Fruit fly (Drosophila melanogaster): ENCODE results near the gene Prosalpha4.

The Prosalpha4 gene

dm6 chrX:16285186-16285585 is 9.1 kb downstream of the Prosalpha4 start (continued):
- peak; percentile 6 for TF ChIP-seq CG12659 (GFP tag; optimal IDR thresholded peaks at IDR 0.05)
- peak; percentile 40 for TF ChIP-seq Hmr (GFP tag; optimal IDR thresholded peaks at IDR 0.05)
- TF ChIP-seq CG17328 (GFP tag; IDR thresholded peaks at IDR 0.05) = 0 out of 2 replicates have a peak, but pooled peaks have one; percentile 15
- TF ChIP-seq Usf (GFP tag; optimal IDR thresholded peaks at IDR 0.05) = no peak
- peak; percentile 12 for TF ChIP-seq CG18599 (GFP tag; optimal IDR thresholded peaks at IDR 0.05)
- no peak for TF ChIP-seq CG8765 (GFP tag; IDR thresholded peaks at IDR 0.05)
- TF ChIP-seq CG12104 (GFP tag; optimal IDR thresholded peaks at IDR 0.05) = peak; percentile 6
- TF ChIP-seq CG2712 (tag; optimal IDR thresholded peaks at IDR 0.05) = peak; percentile 50
- peak; percentile 13 for TF ChIP-seq Ssrp (tag; optimal IDR thresholded peaks at IDR 0.05)
- TF ChIP-seq NK7.1 (GFP tag; optimal IDR thresholded peaks at IDR 0.05) = no peak
- TF ChIP-seq lbe (GFP tag; optimal IDR thresholded peaks at IDR 0.05) = no peak
- 0 out of 2 replicates have a peak, but pooled peaks have one; percentile 21 for TF ChIP-seq Ada2b (GFP tag; IDR thresholded peaks at IDR 0.05)
- peak; percentile 55 for TF ChIP-seq slbo (GFP tag; IDR thresholded peaks at IDR 0.05)
- peak; percentile 34 for TF ChIP-seq CG7556 (GFP tag; optimal IDR thresholded peaks at IDR 0.05)
- 0 out of 3 replicates have a peak, but pooled peaks have one; percentile 15 for TF ChIP-seq B-H1 (GFP tag; IDR thresholded peaks at IDR 0.05)
- TF ChIP-seq Dp (GFP tag; optimal IDR thresholded peaks at IDR 0.05) = no peak
- peak; percentile 42 for TF ChIP-seq CG12391 (tag; optimal IDR thresholded peaks at IDR 0.05)
- peak; percentile 21 for TF ChIP-seq CG10979 (tag; optimal IDR thresholded peaks at IDR 0.05)
- TF ChIP-seq CG31441 (GFP tag; IDR thresholded peaks at IDR 0.05) = peak; percentile 41
- TF ChIP-seq CG17829 (tag; optimal IDR thresholded peaks at IDR 0.05) = peak; percentile 14
- no peak for TF ChIP-seq bowl (GFP tag; IDR thresholded peaks at IDR 0.05)
- TF ChIP-seq CG33213 (GFP tag; optimal IDR thresholded peaks at IDR 0.05) = no peak
- TF ChIP-seq hkb (optimal IDR thresholded peaks at IDR 0.05) = no peak
- TF ChIP-seq hkb (GFP tag; IDR thresholded peaks at IDR 0.05) = 0 out of 2 replicates have a peak, but pooled peaks have one; percentile 28
- TF ChIP-seq CG11504 (tag; optimal IDR thresholded peaks at IDR 0.05) = peak; percentile 51
- TF ChIP-seq CG17385 (GFP tag; optimal IDR thresholded peaks at IDR 0.05) = peak; percentile 29
- TF ChIP-seq Mes4 (GFP tag; optimal IDR thresholded peaks at IDR 0.05) = no peak
- no peak for TF ChIP-seq MBD-R2 (GFP tag; IDR thresholded peaks at IDR 0.05)
- TF ChIP-seq lmd (GFP tag; IDR thresholded peaks at IDR 0.05) = peak; percentile 14; the same call in 1 of the 2 replicates
- TF ChIP-seq CG13287 (GFP tag; IDR thresholded peaks at IDR 0.05; ENCODE audit: partially characterized antibody) = no peak
- peak; percentile 19; the same call in 1 of the 2 replicates for TF ChIP-seq CG32532 (GFP tag; IDR thresholded peaks at IDR 0.05)
- TF ChIP-seq Meics (GFP tag; optimal IDR thresholded peaks at IDR 0.05) = peak; percentile 24
- peak; percentile 25 for TF ChIP-seq D19A (tag; optimal IDR thresholded peaks at IDR 0.05)
- TF ChIP-seq E2f1 (GFP tag; IDR thresholded peaks at IDR 0.05) = no peak
- TF ChIP-seq Rfx (GFP tag; IDR thresholded peaks at IDR 0.05) = 0 out of 2 replicates have a peak, but pooled peaks have one; percentile 25
- TF ChIP-seq Xrp1 (GFP tag; IDR thresholded peaks at IDR 0.05) = peak; percentile 51; the same call in 1 of the 2 replicates
- TF ChIP-seq so (GFP tag; IDR thresholded peaks at IDR 0.05) = no peak
- TF ChIP-seq bsh (GFP tag; optimal IDR thresholded peaks at IDR 0.05) = peak in 1 of 2 experiments; percentile 38
- TF ChIP-seq Asciz (GFP tag; optimal IDR thresholded peaks at IDR 0.05) = peak; percentile 12
- TF ChIP-seq phol (tag; optimal IDR thresholded peaks at IDR 0.05) = peak; percentile 25
- TF ChIP-seq Fer3 (tag; optimal IDR thresholded peaks at IDR 0.05) = peak; percentile 38
- 0 out of 2 replicates have a peak, but pooled peaks have one; percentile 37 for TF ChIP-seq Atf6 (GFP tag; IDR thresholded peaks at IDR 0.05)
- TF ChIP-seq ranshi (GFP tag; IDR thresholded peaks at IDR 0.05) = 0 out of 2 replicates have a peak, but pooled peaks have one; percentile 28
- peak; percentile 19 for TF ChIP-seq CG8388 (GFP tag; optimal IDR thresholded peaks at IDR 0.05)
- TF ChIP-seq usp (GFP tag; optimal IDR thresholded peaks at IDR 0.05) = no peak
- peak; percentile 4 for TF ChIP-seq caup (GFP tag; optimal IDR thresholded peaks at IDR 0.05; ENCODE audit: severe bottlenecking)
- TF ChIP-seq dpn (GFP tag; optimal IDR thresholded peaks at IDR 0.05) = peak in 1 of 2 experiments; percentile 9
- peak; percentile 36 for TF ChIP-seq CG7839 (tag; optimal IDR thresholded peaks at IDR 0.05)
- 0 out of 3 replicates have a peak, but pooled peaks have one; percentile 5 for TF ChIP-seq CG11456 (GFP tag; IDR thresholded peaks at IDR 0.05)
- TF ChIP-seq az2 (GFP tag; optimal IDR thresholded peaks at IDR 0.05) = peak; percentile 10
